Worm (Caenorhabditis elegans): ENCODE results near the gene R09F10.1.

ce11 chrX:8286740-8287299, 36.6 kb upstream of the R09F10.1 start, which contains the start of gene sec-16A.2:
- peak in 1 of 2 experiments; percentile 59 for TF ChIP-seq mdl-1 (tag; optimal IDR thresholded peaks at IDR 0.05)
- peak in 1 of 2 experiments; percentile 79 for TF ChIP-seq lsy-2 (tag; optimal IDR thresholded peaks at IDR 0.05)
- no peak for TF ChIP-seq lin-39 (tag; optimal IDR thresholded peaks at IDR 0.05)
- no peak for TF ChIP-seq lin-29 (GFP tag; IDR thresholded peaks at IDR 0.05)
- TF ChIP-seq unc-62 (GFP tag; optimal IDR thresholded peaks at IDR 0.05 in 1 of 2) = no peak
- no peak for TF ChIP-seq unc-62 (tag; optimal IDR thresholded peaks at IDR 0.05)
- no peak for TF ChIP-seq lim-7 (GFP tag; IDR thresholded peaks at IDR 0.05)
- TF ChIP-seq zfp-2 (tag; optimal IDR thresholded peaks at IDR 0.05) = no peak

Data from whole organism, L4 larva.